Worm (Caenorhabditis elegans): ENCODE results near the gene srg-13.
A peak's percentile ranks its signal among the peaks of the same experiment; 100 is the strongest.

The srg-13 gene

DNA sequence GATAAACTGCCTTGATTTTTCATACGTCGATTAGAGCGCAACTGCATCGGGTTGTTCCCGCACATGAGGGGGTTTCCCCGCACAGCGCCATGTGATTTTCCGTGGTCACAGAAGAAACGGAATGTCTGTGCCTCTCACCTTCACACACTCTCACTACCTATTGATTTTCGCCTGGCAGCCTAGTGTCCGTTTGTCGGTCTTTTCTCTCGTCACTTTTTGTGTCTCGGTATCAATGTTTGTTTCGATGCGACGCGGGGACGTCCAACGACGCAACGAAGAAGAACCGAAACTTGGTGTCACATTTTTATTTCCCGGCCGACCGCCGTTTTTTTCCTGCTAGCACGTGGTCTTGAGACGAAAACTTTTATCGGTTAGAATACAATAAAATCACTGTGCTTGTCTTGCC, 22.7 kb upstream of the srg-13 start (continued):
- TF ChIP-seq hlh-30 (tag; optimal IDR thresholded peaks at IDR 0.05; ENCODE audit: insufficient read depth) (peak; percentile 99), lin-13 (GFP tag; optimal IDR thresholded peaks at IDR 0.05) (peak; percentile 91), nhr-111 (GFP tag; optimal IDR thresholded peaks at IDR 0.05) (no peak), sdz-12 (GFP tag; optimal IDR thresholded peaks at IDR 0.05) (no peak), egl-27 (tag; optimal IDR thresholded peaks at IDR 0.05) (peak; percentile 49), Y75B8A.6 (GFP tag; IDR thresholded peaks at IDR 0.05) (no peak), vab-7 (GFP tag; IDR thresholded peaks at IDR 0.05) (peak; percentile 39), skn-1 (tag; optimal IDR thresholded peaks at IDR 0.05) (no peak), nhr-77 (tag; optimal IDR thresholded peaks at IDR 0.05) (peak; percentile 97), F26F4.8 (GFP tag; conservative IDR thresholded peaks at IDR 0.05) (no peak), cey-2 (tag; optimal IDR thresholded peaks at IDR 0.05; ENCODE audit: borderline replicate concordance, insufficient read depth) (peak; percentile 16), mes-2 (tag; optimal IDR thresholded peaks at IDR 0.05; ENCODE audit: poor library complexity, severe bottlenecking) (peak; percentile 78), nhr-41 (GFP tag; IDR thresholded peaks at IDR 0.05) (0 out of 2 replicates have a peak, but pooled peaks have one; percentile 71), mdl-1 (tag; optimal IDR thresholded peaks at IDR 0.05) (peak; percentile 100), D1046.2 (GFP tag; IDR thresholded peaks at IDR 0.05) (no peak), mep-1 (tag; optimal IDR thresholded peaks at IDR 0.05) (peak; percentile 96), dmd-8 (GFP tag; IDR thresholded peaks at IDR 0.05) (no peak), lim-7 (GFP tag; IDR thresholded peaks at IDR 0.05) (no peak), ceh-82 (tag; optimal IDR thresholded peaks at IDR 0.05) (no peak), nhr-48 (tag; optimal IDR thresholded peaks at IDR 0.05) (peak; percentile 97), fkh-10 (GFP tag; optimal IDR thresholded peaks at IDR 0.05) (peak; percentile 57), pha-4 (GFP tag; IDR thresholded peaks at IDR 0.05) (peak; percentile 75), pha-4 (tag; optimal IDR thresholded peaks at IDR 0.05) (peak; percentile 21), php-3 (GFP tag; IDR thresholded peaks at IDR 0.05) (peak; percentile 61; the same call in 1 of the 2 replicates), lin-1 (GFP tag; IDR thresholded peaks at IDR 0.05) (peak; percentile 88), hmg-1.1 (GFP tag; IDR thresholded peaks at IDR 0.05) (peak; percentile 86), F44E2.7 (GFP tag; IDR thresholded peaks at IDR 0.05) (no peak), nhr-10 (tag; optimal IDR thresholded peaks at IDR 0.05) (peak; percentile 86), ctbp-1 (GFP tag; IDR thresholded peaks at IDR 0.05) (peak; percentile 78), dve-1 (tag; optimal IDR thresholded peaks at IDR 0.05; ENCODE audit: insufficient read depth) (peak; percentile 96), aly-2 (tag; optimal IDR thresholded peaks at IDR 0.05) (no peak), lin-38 (GFP tag; IDR thresholded peaks at IDR 0.05) (peak; percentile 90), lin-15B (tag; optimal IDR thresholded peaks at IDR 0.05) (no peak), mxl-2 (GFP tag; conservative IDR thresholded peaks at IDR 0.05) (peak; percentile 76), madf-9 (GFP tag; conservative IDR thresholded peaks at IDR 0.05) (peak; percentile 87), duxl-1 (tag; optimal IDR thresholded peaks at IDR 0.05; ENCODE audit: poor library complexity) (peak; percentile 50), spr-3 (GFP tag; optimal IDR thresholded peaks at IDR 0.05) (no peak), lin-29 (GFP tag; IDR thresholded peaks at IDR 0.05) (peak; percentile 73; the same call in 1 of the 2 replicates), Y5F2A.4 (GFP tag; optimal IDR thresholded peaks at IDR 0.05) (no peak), daf-8 (GFP tag; IDR thresholded peaks at IDR 0.05) (no peak), saeg-2 (GFP tag; IDR thresholded peaks at IDR 0.05) (peak; percentile 81), lin-39 (tag; optimal IDR thresholded peaks at IDR 0.05) (no peak), nhr-6 (tag; optimal IDR thresholded peaks at IDR 0.05) (peak; percentile 93), snpc-1.2 (GFP tag; IDR thresholded peaks at IDR 0.05) (no peak), F10B5.3 (tag; optimal IDR thresholded peaks at IDR 0.05) (no peak), nhr-102 (tag; optimal IDR thresholded peaks at IDR 0.05) (peak; percentile 93), zfp-2 (tag; optimal IDR thresholded peaks at IDR 0.05) (peak; percentile 48), jun-1 (tag; optimal IDR thresholded peaks at IDR 0.05) (peak; percentile 72), R02D3.7 (tag; optimal IDR thresholded peaks at IDR 0.05) (no peak), attf-4 (tag; optimal IDR thresholded peaks at IDR 0.05) (no peak), ceh-32 (tag; optimal IDR thresholded peaks at IDR 0.05; ENCODE audit: poor library complexity) (no peak)

Data from whole organism, L4 larva.